Fruit fly (Drosophila melanogaster) whole organism, embryonic: ENCODE measurements around the gene kek4.

ENCODE experiments used
- Abd-B ChIP-seq: fragments of 200-800 bp; sonication (Bioruptor generic); optimal IDR thresholded peaks from 2 replicates; lab custom pipeline; 2018; ENCODE audit warnings: missing biosample characterization, mild to moderate bottlenecking, missing genetic modification characterization, moderate library complexity
- Adf1 ChIP-seq: fragments of 200-800 bp; sonication (Bioruptor generic); IDR thresholded peaks from 2 replicates; pipeline ENCODE4 v1.3.6; 2022; ENCODE audit warnings: missing biosample characterization, missing genetic modification characterization
- Atf-2 ChIP-seq: fragments of 200-800 bp; sonication (Bioruptor generic); optimal IDR thresholded peaks from 2 replicates; lab custom pipeline; 2016; ENCODE audit warnings: missing biosample characterization, missing genetic modification characterization
- Atf6 ChIP-seq: fragments of 200-800 bp; sonication (Bioruptor generic); IDR thresholded peaks from 2 replicates; pipeline ENCODE4 v1.3.6; 2022; ENCODE audit warnings: missing biosample characterization, missing genetic modification characterization
- Awh ChIP-seq: fragments of 200-800 bp; sonication (Bioruptor generic); IDR thresholded peaks from 2 replicates; pipeline ENCODE4, ENCODE4 v1.3.6; 2022; ENCODE audit warnings: missing biosample characterization, missing genetic modification characterization
- B-H2 ChIP-seq: fragments of 200-800 bp; sonication (Bioruptor generic); optimal IDR thresholded peaks from 2 replicates; lab custom pipeline; 2018; ENCODE audit warnings: missing biosample characterization, mild to moderate bottlenecking, missing genetic modification characterization
- CG13894 ChIP-seq: fragments of 200-800 bp; sonication (Bioruptor generic); optimal IDR thresholded peaks from 3 replicates; lab custom pipeline; 2018; ENCODE audit warnings: missing biosample characterization, mild to moderate bottlenecking, missing genetic modification characterization, moderate library complexity
- CG14050 ChIP-seq: fragments of 200-800 bp; sonication (Bioruptor generic); IDR thresholded peaks from 3 replicates; pipeline ENCODE4 v1.3.6; 2022; ENCODE audit warnings: missing biosample characterization, missing genetic modification characterization
- CG15696 ChIP-seq: fragments of 200-800 bp; sonication (Bioruptor generic); optimal IDR thresholded peaks from 2 replicates; lab custom pipeline; 2019; ENCODE audit warnings: missing biosample characterization, mild to moderate bottlenecking, missing genetic modification characterization, moderate library complexity
- CG2678 ChIP-seq: fragments of 200-800 bp; sonication (Bioruptor generic); optimal IDR thresholded peaks from 3 replicates; lab custom pipeline; 2019; ENCODE audit warnings: missing biosample characterization, mild to moderate bottlenecking, missing genetic modification characterization, moderate library complexity
- CG2875 ChIP-seq: fragments of 200-800 bp; sonication (Bioruptor generic); optimal IDR thresholded peaks from 2 replicates; lab custom pipeline; 2017; ENCODE audit warnings: missing biosample characterization, mild to moderate bottlenecking, missing genetic modification characterization, missing genetic modification reagents
- CG32772 ChIP-seq: fragments of 200-800 bp; sonication (Bioruptor generic); IDR thresholded peaks from 2 replicates; pipeline ENCODE4 v1.3.6; 2022; ENCODE audit warnings: missing biosample characterization, missing genetic modification characterization
- CG34224 ChIP-seq: fragments of 200-800 bp; sonication (Bioruptor generic); IDR thresholded peaks from 3 replicates; pipeline ENCODE4 v1.3.6; 2022; ENCODE audit warnings: missing biosample characterization, missing genetic modification characterization; ENCODE audit not compliant: partially characterized antibody
- CG43689 ChIP-seq: fragments of 200-800 bp; sonication (Bioruptor generic); IDR thresholded peaks from 2 replicates; pipeline ENCODE4 v1.3.6; 2022; ENCODE audit warnings: missing biosample characterization, missing genetic modification characterization
- CG6683 ChIP-seq: fragments of 200-800 bp; sonication (Bioruptor generic); optimal IDR thresholded peaks from 2 replicates; lab custom pipeline; 2017; ENCODE audit warnings: missing biosample characterization, mild to moderate bottlenecking, missing genetic modification characterization, missing genetic modification reagents
- CG8089 ChIP-seq: fragments of 200-800 bp; sonication (Bioruptor generic); optimal IDR thresholded peaks from 3 replicates; lab custom pipeline; 2016; ENCODE audit warnings: missing biosample characterization, missing genetic modification characterization
- CG8290 ChIP-seq, 3 experiments: fragments of 200-800 bp; sonication (Bioruptor generic); optimal IDR thresholded peaks; 2 replicates each; lab custom pipeline; 2016 to 2019; ENCODE audit warnings: missing biosample characterization in 3 of 3, missing genetic modification characterization in 3 of 3, mild to moderate bottlenecking in 2 of 3, moderate library complexity in 1 of 3
- CG8944 ChIP-seq: fragments of 200-800 bp; sonication (Bioruptor generic); optimal IDR thresholded peaks from 3 replicates; lab custom pipeline; 2016; ENCODE audit warnings: missing biosample characterization, missing genetic modification characterization
- CG9727 ChIP-seq: fragments of 200-800 bp; sonication (Bioruptor generic); optimal IDR thresholded peaks from 3 replicates; lab custom pipeline; 2017; ENCODE audit warnings: missing biosample characterization, mild to moderate bottlenecking, missing genetic modification characterization
- CrebB ChIP-seq: fragments of 200-800 bp; sonication (Bioruptor generic); optimal IDR thresholded peaks from 3 replicates; lab custom pipeline; 2018; ENCODE audit warnings: missing biosample characterization, mild to moderate bottlenecking, missing genetic modification characterization
- Drgx ChIP-seq: fragments of 200-800 bp; sonication (Bioruptor generic); IDR thresholded peaks from 2 replicates; pipeline ENCODE4 v1.3.6; 2022; ENCODE audit warnings: missing biosample characterization, missing genetic modification characterization
- Eip74EF ChIP-seq, 2 experiments: fragments of 200-800 bp in 1 of 2; fragments of >200 bp in 1 of 2; sonication (Bioruptor generic) in 1 of 2; optimal IDR thresholded peaks; 2 replicates each; lab custom pipeline; 2017 to 2019; ENCODE audit warnings: missing biosample characterization in 2 of 2, missing genetic modification characterization in 2 of 2, mild to moderate bottlenecking in 1 of 2, moderate library complexity in 1 of 2
- Fer1 ChIP-seq: fragments of 200-800 bp; sonication (Bioruptor generic); optimal IDR thresholded peaks from 2 replicates; lab custom pipeline; 2017; ENCODE audit warnings: missing biosample characterization, mild to moderate bottlenecking, missing genetic modification characterization
- Hey ChIP-seq: fragments of 200-800 bp; sonication (Bioruptor generic); optimal IDR thresholded peaks from 3 replicates; lab custom pipeline; 2018; ENCODE audit warnings: missing biosample characterization, mild to moderate bottlenecking, missing genetic modification characterization
- HmgZ ChIP-seq: fragments of 200-800 bp; sonication (Bioruptor generic); optimal IDR thresholded peaks from 2 replicates; lab custom pipeline; 2018; ENCODE audit warnings: missing biosample characterization, mild to moderate bottlenecking, missing genetic modification characterization
- Kr ChIP-seq: fragments of 200-800 bp; sonication (Bioruptor generic); optimal IDR thresholded peaks from 2 replicates; lab custom pipeline; 2017; ENCODE audit warnings: missing biosample characterization, mild to moderate bottlenecking, missing genetic modification characterization
- MTF-1 ChIP-seq: fragments of 200-800 bp; sonication (Bioruptor generic); optimal IDR thresholded peaks from 2 replicates; lab custom pipeline; 2018; ENCODE audit warnings: missing biosample characterization, mild to moderate bottlenecking, missing genetic modification characterization, borderline replicate concordance
- Meics ChIP-seq: fragments of 200-800 bp; sonication (Bioruptor generic); optimal IDR thresholded peaks from 2 replicates; lab custom pipeline; 2017; ENCODE audit warnings: missing biosample characterization, mild to moderate bottlenecking, missing genetic modification characterization
- Pdp1 ChIP-seq, 2 experiments: fragments of 200-800 bp; sonication (Bioruptor generic); optimal IDR thresholded peaks; 3 replicates each; lab custom pipeline; 2016; ENCODE audit warnings: missing biosample characterization in 2 of 2, missing genetic modification characterization in 2 of 2, mild to moderate bottlenecking in 1 of 2, moderate library complexity in 1 of 2
- Rfx ChIP-seq: fragments of 200-800 bp; sonication (Bioruptor generic); IDR thresholded peaks from 2 replicates; pipeline ENCODE4 v1.3.6; 2022; ENCODE audit warnings: missing biosample characterization, missing genetic modification characterization
- Taf1 ChIP-seq: fragments of 200-800 bp; sonication (Bioruptor generic); IDR thresholded peaks from 2 replicates; pipeline ENCODE4 v1.3.6; 2022; ENCODE audit warnings: missing biosample characterization, missing genetic modification characterization
- YL-1 ChIP-seq: fragments of 200-800 bp; sonication (Bioruptor generic); optimal IDR thresholded peaks from 3 replicates; lab custom pipeline; 2017; ENCODE audit warnings: missing biosample characterization, mild to moderate bottlenecking, missing genetic modification characterization
- al ChIP-seq: fragments of 200-800 bp; sonication (Bioruptor generic); IDR thresholded peaks from 2 replicates; pipeline ENCODE4 v1.3.6; 2022; ENCODE audit warnings: missing biosample characterization, missing genetic modification characterization
- amos ChIP-seq: fragments of 200-800 bp; sonication (Bioruptor generic); IDR thresholded peaks from 2 replicates; pipeline ENCODE4 v1.3.6; 2022; ENCODE audit warnings: missing biosample characterization, missing genetic modification characterization; ENCODE audit not compliant: partially characterized antibody
- chinmo ChIP-seq: fragments of 200-800 bp; sonication (Bioruptor generic); IDR thresholded peaks from 4 replicates; pipeline ENCODE4 v1.3.6; 2022; ENCODE audit warnings: missing biosample characterization, missing genetic modification characterization; ENCODE audit not compliant: partially characterized antibody
- cwo ChIP-seq: fragments of 200-800 bp; sonication (Bioruptor generic); optimal IDR thresholded peaks from 3 replicates; lab custom pipeline; 2017; ENCODE audit warnings: missing biosample characterization, missing genetic modification characterization, mild to moderate bottlenecking, moderate library complexity, missing genetic modification reagents
- danr ChIP-seq: fragments of 200-800 bp; sonication (Bioruptor generic); IDR thresholded peaks from 2 replicates; pipeline ENCODE4 v1.3.6; 2022; ENCODE audit warnings: missing biosample characterization, missing genetic modification characterization
- exex ChIP-seq: fragments of 200-800 bp; sonication (Bioruptor generic); optimal IDR thresholded peaks from 4 replicates; lab custom pipeline; 2018; ENCODE audit warnings: missing biosample characterization, mild to moderate bottlenecking, missing genetic modification characterization, moderate library complexity
- ftz-f1 ChIP-seq: fragments of 200-800 bp; sonication (Bioruptor generic); optimal IDR thresholded peaks from 2 replicates; lab custom pipeline; 2016; ENCODE audit warnings: missing biosample characterization, missing genetic modification characterization
- grau ChIP-seq: fragments of 200-800 bp; optimal IDR thresholded peaks from 3 replicates; lab custom pipeline; 2019; ENCODE audit warnings: missing biosample characterization, mild to moderate bottlenecking, missing genetic modification characterization, moderate library complexity
- nom ChIP-seq: fragments of 200-800 bp; sonication (Bioruptor generic); optimal IDR thresholded peaks from 2 replicates; lab custom pipeline; 2017; ENCODE audit warnings: missing biosample characterization, missing genetic modification characterization, mild to moderate bottlenecking, moderate library complexity, missing genetic modification reagents
- otp ChIP-seq: fragments of 200-800 bp; sonication (Bioruptor generic); IDR thresholded peaks from 3 replicates; pipeline ENCODE4, ENCODE4 v1.3.6; 2022; ENCODE audit warnings: missing biosample characterization, missing genetic modification characterization
- peb ChIP-seq: fragments of 200-800 bp; sonication (Bioruptor generic); IDR thresholded peaks from 2 replicates; pipeline ENCODE4 v1.3.6; 2022; ENCODE audit warnings: missing biosample characterization, missing genetic modification characterization
- ranshi ChIP-seq: fragments of 200-800 bp; sonication (Bioruptor generic); IDR thresholded peaks from 2 replicates; pipeline ENCODE4 v1.3.6; 2022; ENCODE audit warnings: missing biosample characterization, missing genetic modification characterization
- ro ChIP-seq: fragments of 200-800 bp; sonication (Bioruptor generic); IDR thresholded peaks from 2 replicates; pipeline ENCODE4 v1.3.6; 2022; ENCODE audit warnings: missing biosample characterization, missing genetic modification characterization
- sd ChIP-seq: fragments of 200-800 bp; sonication (Bioruptor generic); optimal IDR thresholded peaks from 3 replicates; lab custom pipeline; 2018; ENCODE audit warnings: missing biosample characterization, mild to moderate bottlenecking, missing genetic modification characterization, moderate library complexity
- stc ChIP-seq: fragments of 200-800 bp; sonication (Bioruptor generic); IDR thresholded peaks from 2 replicates; pipeline ENCODE4 v1.3.6; 2022; ENCODE audit warnings: missing biosample characterization, missing genetic modification characterization
- sug ChIP-seq: fragments of 200-800 bp; optimal IDR thresholded peaks from 2 replicates; lab custom pipeline; 2019; ENCODE audit warnings: missing biosample characterization, mild to moderate bottlenecking, missing genetic modification characterization, moderate library complexity
- usp ChIP-seq: fragments of >200 bp; optimal IDR thresholded peaks from 2 replicates; lab custom pipeline; 2017; ENCODE audit warnings: missing biosample characterization, missing genetic modification characterization

Gene kek4

DNA sequence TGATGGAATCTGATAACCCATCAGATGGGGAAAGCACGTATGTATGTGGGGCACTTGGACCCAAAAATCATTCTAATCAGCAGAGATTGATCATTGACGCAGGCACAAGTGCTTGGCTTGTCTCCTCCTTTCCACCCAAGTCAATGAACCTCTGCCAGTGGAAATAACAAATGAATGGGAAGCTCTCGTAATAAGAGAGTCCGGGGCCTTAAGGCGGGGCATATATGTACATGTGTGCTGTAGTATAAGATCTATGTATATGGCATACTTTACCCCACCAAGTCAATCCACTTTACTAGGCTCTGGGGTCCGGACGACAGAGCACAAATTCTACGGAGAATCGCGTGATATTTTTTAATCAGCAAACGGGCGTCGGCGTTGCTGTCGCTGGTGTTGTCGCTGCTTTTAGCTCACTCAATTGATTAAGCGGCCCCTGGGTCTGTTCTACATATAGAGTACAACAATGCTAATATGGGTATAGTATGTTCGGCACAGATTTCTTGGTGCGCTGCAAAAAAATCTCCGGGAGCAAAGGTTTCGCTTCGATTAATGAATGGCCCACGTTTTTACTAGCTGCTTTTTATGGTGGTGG is 9.0 kb downstream of the kek4 start:
- no peak for TF ChIP-seq ro (GFP tag; lab: Robert Waterston, UW)
- TF ChIP-seq CG2875 (GFP tag; lab: Kevin White, UChicago), result no peak
- TF ChIP-seq Kr, result no peak
- peak; percentile 61 for TF ChIP-seq Hey
- no peak for TF ChIP-seq MTF-1 (GFP tag; lab: Kevin White, UChicago)
- TF ChIP-seq Drgx (GFP tag; lab: Robert Waterston, UW), result peak; percentile 63
- TF ChIP-seq CG8944 (GFP tag; lab: Kevin White, UChicago), result no peak
- 0 out of 2 replicates have a peak, but pooled peaks have one; percentile 22 for TF ChIP-seq Atf6 (GFP tag; lab: Robert Waterston, UW)
- TF ChIP-seq otp, result no peak
- TF ChIP-seq Rfx (GFP tag; lab: Robert Waterston, UW), result 0 out of 2 replicates have a peak, but pooled peaks have one; percentile 23
- TF ChIP-seq Atf-2 (GFP tag; lab: Kevin White, UChicago), result no peak
- no peak for TF ChIP-seq usp (GFP tag; lab: Kevin White, UChicago)
- TF ChIP-seq grau (tag; lab: Kevin White, UChicago), result no peak
- TF ChIP-seq CG8290 (GFP tag; optimal IDR thresholded peaks at IDR 0.05; lab: Kevin White, UChicago), result no peak
- TF ChIP-seq CG8290 (tag; optimal IDR thresholded peaks at IDR 0.05; lab: Kevin White, UChicago), result peak in 1 of 2 experiments; percentile 37
- no peak for TF ChIP-seq danr (GFP tag; lab: Robert Waterston, UW)
- TF ChIP-seq ranshi (GFP tag; lab: Robert Waterston, UW), result no peak
- no peak for TF ChIP-seq peb (GFP tag; lab: Robert Waterston, UW)
- no peak for TF ChIP-seq Abd-B (GFP tag; lab: Kevin White, UChicago)
- TF ChIP-seq chinmo (GFP tag; lab: Robert Waterston, UW), result 0 out of 4 replicates have a peak, but pooled peaks have one; percentile 71
- TF ChIP-seq stc (GFP tag; lab: Robert Waterston, UW), result no peak
- TF ChIP-seq Pdp1 (GFP tag; optimal IDR thresholded peaks at IDR 0.05; lab: Kevin White, UChicago), result peak in 1 of 2 experiments; percentile 78
- TF ChIP-seq exex (tag; lab: Kevin White, UChicago), result peak; percentile 55
- no peak for TF ChIP-seq YL-1 (GFP tag; lab: Kevin White, UChicago)
- no peak for TF ChIP-seq CG9727 (GFP tag; lab: Kevin White, UChicago)
- peak; percentile 50 for TF ChIP-seq HmgZ (tag; lab: Kevin White, UChicago)
- TF ChIP-seq CG6683 (GFP tag; lab: Kevin White, UChicago), result peak; percentile 26
- peak; percentile 19 for TF ChIP-seq ftz-f1 (GFP tag; lab: Kevin White, UChicago)
- TF ChIP-seq CG13894 (tag; lab: Kevin White, UChicago), result peak; percentile 37
- 0 out of 2 replicates have a peak, but pooled peaks have one; percentile 5 for TF ChIP-seq Awh
- no peak for TF ChIP-seq Eip74EF (GFP tag; optimal IDR thresholded peaks at IDR 0.05; lab: Kevin White, UChicago)
- peak; percentile 35 for TF ChIP-seq B-H2 (GFP tag; lab: Kevin White, UChicago)
- TF ChIP-seq Fer1 (GFP tag; lab: Kevin White, UChicago), result peak; percentile 31
- TF ChIP-seq Taf1 (GFP tag; lab: Robert Waterston, UW), result no peak
- no peak for TF ChIP-seq CG14050 (GFP tag; lab: Robert Waterston, UW)
- peak; percentile 69; the same call in 1 of the 2 replicates for TF ChIP-seq Adf1 (GFP tag; lab: Robert Waterston, UW)
- peak; percentile 55 for TF ChIP-seq nom (GFP tag; lab: Kevin White, UChicago)
- TF ChIP-seq cwo (GFP tag; lab: Kevin White, UChicago), result peak; percentile 93
- TF ChIP-seq CG8089, result no peak
- no peak for TF ChIP-seq CG34224 (GFP tag; lab: Robert Waterston, UW)
- peak; percentile 30 for TF ChIP-seq CG2678
- TF ChIP-seq CG32772, result no peak
- TF ChIP-seq al, result no peak
- no peak for TF ChIP-seq CG43689
- no peak for TF ChIP-seq CG15696
- peak; percentile 98 for TF ChIP-seq sug
- TF ChIP-seq Meics (GFP tag; lab: Kevin White, UChicago), result peak; percentile 32
- peak; percentile 81 for TF ChIP-seq sd (tag; lab: Kevin White, UChicago)
- peak; percentile 13 for TF ChIP-seq CrebB (tag; lab: Kevin White, UChicago)
- TF ChIP-seq amos (GFP tag; lab: Robert Waterston, UW), result no peak
